Fruit fly (Drosophila melanogaster) Kc167 (cell line): ENCODE results near the gene GstD4.

Experiments used
- Myc ChIP-seq: fragments of >200 bp; optimal IDR thresholded peaks from 2 replicates; lab custom pipeline; 2017; ENCODE audit warnings: missing external identifiers
- h ChIP-seq: fragments of >200 bp; optimal IDR thresholded peaks from 3 replicates; lab custom pipeline; 2018; ENCODE audit warnings: missing external identifiers
- insv ChIP-seq: fragments of >200 bp; optimal IDR thresholded peaks from 3 replicates; lab custom pipeline; 2018; ENCODE audit warnings: missing external identifiers
- psq ChIP-seq: fragments of >200 bp; optimal IDR thresholded peaks from 2 replicates; lab custom pipeline; 2017; ENCODE audit warnings: missing external identifiers
- ttk ChIP-seq: sonication (Bioruptor generic); optimal IDR thresholded peaks from 2 replicates; lab custom pipeline; 2017; ENCODE audit warnings: missing external identifiers

- TF ChIP-seq Myc (lab: Kevin White, UChicago): no peak
- no peak for TF ChIP-seq h
- no peak for TF ChIP-seq insv
- TF ChIP-seq ttk (lab: Kevin White, UChicago): no peak
- TF ChIP-seq psq: no peak
Measured at dm6 chr3R:12376828-12377227, 2.9 kb downstream of the GstD4 start, which contains the start of gene GstD6.
